Worm (Caenorhabditis elegans): ENCODE data around the gene rpl-6.
A peak's percentile ranks its signal among the peaks of the same experiment; 100 is the strongest.

The rpl-6 gene

ce11 chrIII:7207903-7208497 is at the start of gene rpl-6:
Gene rpl-6 (plus strand): TSS chrIII:7208447.
- peak; percentile 33 for TF ChIP-seq ceh-90 (tag; optimal IDR thresholded peaks at IDR 0.05)
- TF ChIP-seq nhr-84 (tag; optimal IDR thresholded peaks at IDR 0.05), result no peak
- no peak for TF ChIP-seq pag-3 (tag; optimal IDR thresholded peaks at IDR 0.05; ENCODE audit: borderline replicate concordance, insufficient read depth)
- TF ChIP-seq lin-13 (GFP tag; optimal IDR thresholded peaks at IDR 0.05), result peak; percentile 83
- TF ChIP-seq nhr-11 (tag; optimal IDR thresholded peaks at IDR 0.05), result peak; percentile 88
- no peak for TF ChIP-seq mef-2 (tag; optimal IDR thresholded peaks at IDR 0.05)
- TF ChIP-seq nhr-76 (tag; optimal IDR thresholded peaks at IDR 0.05), result no peak
- peak; percentile 85 for TF ChIP-seq swsn-7 (tag; optimal IDR thresholded peaks at IDR 0.05)
- TF ChIP-seq fkh-4 (tag; optimal IDR thresholded peaks at IDR 0.05; ENCODE audit: borderline replicate concordance), result no peak
- no peak for TF ChIP-seq alr-1 (tag; optimal IDR thresholded peaks at IDR 0.05; ENCODE audit: borderline replicate concordance)
- peak; percentile 22 for TF ChIP-seq aly-2 (tag; optimal IDR thresholded peaks at IDR 0.05)
- peak; percentile 77 for TF ChIP-seq fkh-10 (GFP tag; optimal IDR thresholded peaks at IDR 0.05)
- TF ChIP-seq nhr-12 (tag; optimal IDR thresholded peaks at IDR 0.05), result no peak
- TF ChIP-seq hlh-4 (tag; optimal IDR thresholded peaks at IDR 0.05), result no peak
- peak; percentile 80 for TF ChIP-seq grh-1 (GFP tag; IDR thresholded peaks at IDR 0.05)
- TF ChIP-seq unc-62 (GFP tag; optimal IDR thresholded peaks at IDR 0.05), result no peak
- no peak for TF ChIP-seq aha-1 (tag; optimal IDR thresholded peaks at IDR 0.05)
- no peak for TF ChIP-seq vab-15 (tag; optimal IDR thresholded peaks at IDR 0.05)
- no peak for TF ChIP-seq efl-3 (GFP tag; optimal IDR thresholded peaks at IDR 0.05)
- TF ChIP-seq unc-130 (tag; optimal IDR thresholded peaks at IDR 0.05), result peak; percentile 95
- TF ChIP-seq mdl-1 (tag; optimal IDR thresholded peaks at IDR 0.05), result peak in 1 of 2 experiments; percentile 77
- TF ChIP-seq nhr-20 (tag; optimal IDR thresholded peaks at IDR 0.05), result peak; percentile 85
- no peak for TF ChIP-seq unc-98 (GFP tag; IDR thresholded peaks at IDR 0.05)
- TF ChIP-seq hpl-2 (GFP tag; optimal IDR thresholded peaks at IDR 0.05), result peak; percentile 70
- peak; percentile 46 for TF ChIP-seq F16B12.6 (tag; optimal IDR thresholded peaks at IDR 0.05)
- TF ChIP-seq unc-30 (tag; optimal IDR thresholded peaks at IDR 0.05), result no peak
- no peak for TF ChIP-seq zag-1 (tag; optimal IDR thresholded peaks at IDR 0.05)
- peak; percentile 93 for TF ChIP-seq nhr-71 (tag; optimal IDR thresholded peaks at IDR 0.05)
- TF ChIP-seq sptf-1 (tag; optimal IDR thresholded peaks at IDR 0.05), result no peak
- peak; percentile 81 for TF ChIP-seq jun-1 (tag; optimal IDR thresholded peaks at IDR 0.05)
- TF ChIP-seq pax-3 (tag; optimal IDR thresholded peaks at IDR 0.05), result peak; percentile 62
- TF ChIP-seq zip-4 (GFP tag; optimal IDR thresholded peaks at IDR 0.05), result peak; percentile 45
- peak; percentile 80 for TF ChIP-seq blmp-1 (tag; optimal IDR thresholded peaks at IDR 0.05)
- TF ChIP-seq ceh-82 (tag; optimal IDR thresholded peaks at IDR 0.05), result peak; percentile 81 to 90 (median 86)
- TF ChIP-seq lir-3 (tag; optimal IDR thresholded peaks at IDR 0.05; ENCODE audit: poor library complexity), result peak; percentile 76
- TF ChIP-seq ets-5 (GFP tag; IDR thresholded peaks at IDR 0.05), result no peak
- TF ChIP-seq C16A3.4 (tag; optimal IDR thresholded peaks at IDR 0.05), result peak; percentile 97
- peak; percentile 12 for TF ChIP-seq ceh-8 (GFP tag; optimal IDR thresholded peaks at IDR 0.05)
- peak; percentile 55 for TF ChIP-seq ama-1 (optimal IDR thresholded peaks at IDR 0.05)
- peak; percentile 86 for TF ChIP-seq tbx-2 (tag; optimal IDR thresholded peaks at IDR 0.05)
- TF ChIP-seq Y116A8C.19 (tag; optimal IDR thresholded peaks at IDR 0.05; ENCODE audit: borderline replicate concordance), result no peak
- TF ChIP-seq hlh-17 (GFP tag; optimal IDR thresholded peaks at IDR 0.05; ENCODE audit: borderline replicate concordance), result no peak
- TF ChIP-seq nhr-85 (tag), result peak; percentile 95
- peak; percentile 90 for TF ChIP-seq isw-1 (GFP tag; IDR thresholded peaks at IDR 0.05)
- no peak for TF ChIP-seq C34B4.2 (tag; optimal IDR thresholded peaks at IDR 0.05)
- TF ChIP-seq lin-15B (tag; optimal IDR thresholded peaks at IDR 0.05), result peak; percentile 85
- TF ChIP-seq sox-4 (tag; optimal IDR thresholded peaks at IDR 0.05), result peak; percentile 20
- TF ChIP-seq xbp-1 (tag; optimal IDR thresholded peaks at IDR 0.05), result peak; percentile 91
- no peak for TF ChIP-seq ceh-63 (GFP tag; optimal IDR thresholded peaks at IDR 0.05)
- peak; percentile 77 for TF ChIP-seq C04F5.9 (tag; optimal IDR thresholded peaks at IDR 0.05)
- TF ChIP-seq ztf-11 (tag; optimal IDR thresholded peaks at IDR 0.05), result peak in 1 of 2 experiments; percentile 66
- TF ChIP-seq pqm-1 (tag; optimal IDR thresholded peaks at IDR 0.05), result no peak

All from whole organism, L1 larva.